Worm (Caenorhabditis elegans) whole organism, late embryonic: ENCODE results near the gene rps-27.

Source experiments
- F13H6.1 ChIP-seq: sonication (generic microtip); optimal IDR thresholded peaks from 2 replicates; lab custom pipeline; 2016; ENCODE audit warnings: missing genetic modification characterization, missing compliant biosample characterization
- ceh-48 ChIP-seq: sonication (generic microtip); optimal IDR thresholded peaks from 2 replicates; lab custom pipeline; 2016; ENCODE audit warnings: missing genetic modification characterization, inconsistent platforms, missing compliant biosample characterization
- dve-1 ChIP-seq: sonication (generic microtip); optimal IDR thresholded peaks from 2 replicates; lab custom pipeline; 2017; ENCODE audit warnings: antibody characterized with exemption, mild to moderate bottlenecking, missing genetic modification characterization, missing compliant biosample characterization
- elt-4 ChIP-seq: sonication (generic microtip); optimal IDR thresholded peaks from 2 replicates; lab custom pipeline; 2016; ENCODE audit warnings: missing genetic modification characterization, missing compliant biosample characterization
- ets-4 ChIP-seq: sonication (generic microtip); optimal IDR thresholded peaks from 2 replicates; lab custom pipeline; 2016; ENCODE audit warnings: missing genetic modification characterization, missing compliant biosample characterization
- fkh-10 ChIP-seq: fragments of 150-350 bp; optimal IDR thresholded peaks from 2 replicates; lab custom pipeline; 2014; ENCODE audit warnings: missing biosample characterization, missing genetic modification reagents, missing genetic modification characterization
- fkh-6 ChIP-seq: sonication (generic microtip); optimal IDR thresholded peaks from 2 replicates; lab custom pipeline; 2016; ENCODE audit warnings: missing genetic modification characterization, missing compliant biosample characterization
- madf-2 ChIP-seq: sonication (generic microtip); optimal IDR thresholded peaks from 2 replicates; lab custom pipeline; 2017; ENCODE audit warnings: missing genetic modification characterization, missing compliant biosample characterization
- pag-3 ChIP-seq: sonication (generic microtip); optimal IDR thresholded peaks from 2 replicates; lab custom pipeline; 2016; ENCODE audit warnings: missing compliant biosample characterization, missing genetic modification characterization, borderline replicate concordance
- pqm-1 ChIP-seq: sonication (generic microtip); optimal IDR thresholded peaks from 2 replicates; lab custom pipeline; 2016; ENCODE audit warnings: missing genetic modification characterization, missing compliant biosample characterization
- sox-4 ChIP-seq: sonication (generic microtip); optimal IDR thresholded peaks from 2 replicates; lab custom pipeline; 2017; ENCODE audit warnings: mild to moderate bottlenecking, missing genetic modification characterization, inconsistent platforms, missing compliant biosample characterization
- tbx-2 ChIP-seq: sonication (generic microtip); optimal IDR thresholded peaks from 2 replicates; lab custom pipeline; 2016; ENCODE audit warnings: missing genetic modification characterization, missing compliant biosample characterization
- unc-42 ChIP-seq: sonication (generic microtip); optimal IDR thresholded peaks from 2 replicates; lab custom pipeline; 2016; ENCODE audit warnings: missing genotype, missing genetic modification characterization, missing compliant biosample characterization
- ztf-16 ChIP-seq: sonication (generic microtip); optimal IDR thresholded peaks from 2 replicates; lab custom pipeline; 2017; ENCODE audit warnings: missing genetic modification characterization, missing compliant biosample characterization

DNA sequence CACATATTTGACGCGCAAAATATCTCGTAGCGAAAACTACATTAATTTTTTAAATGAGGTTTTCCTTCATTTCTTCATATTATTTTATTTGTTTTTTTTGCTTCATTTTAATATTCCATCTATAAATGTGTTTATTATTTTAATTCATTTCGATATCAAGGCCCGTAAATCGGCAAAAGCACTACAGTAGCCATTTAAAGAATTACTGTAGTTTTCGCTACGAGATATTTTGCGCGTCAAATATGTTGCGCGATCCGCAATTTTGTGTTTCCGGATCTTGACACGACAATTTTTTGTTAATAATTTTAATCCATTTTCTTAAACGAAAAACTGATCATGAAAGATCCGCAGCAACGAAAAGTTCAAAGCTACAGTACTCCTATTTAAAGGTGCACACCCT, 1.7 kb downstream of the rps-27 start:
- TF ChIP-seq elt-4 (tag; lab: Kevin White, UChicago) (no peak), tbx-2 (tag; lab: Kevin White, UChicago) (no peak), fkh-10 (GFP tag; lab: Kevin White, UChicago) (no peak), madf-2 (tag; lab: Kevin White, UChicago) (no peak), ztf-16 (no peak), sox-4 (tag; lab: Kevin White, UChicago) (no peak), dve-1 (no peak), unc-42 (no peak), fkh-6 (tag; lab: Kevin White, UChicago) (no peak), ceh-48 (no peak), ets-4 (tag; lab: Kevin White, UChicago) (no peak), pqm-1 (tag; lab: Kevin White, UChicago) (no peak), F13H6.1 (no peak), pag-3 (tag; lab: Kevin White, UChicago) (no peak)
